Fruit fly (Drosophila melanogaster): ENCODE data around the gene P5CS.

Gene P5CS

DNA sequence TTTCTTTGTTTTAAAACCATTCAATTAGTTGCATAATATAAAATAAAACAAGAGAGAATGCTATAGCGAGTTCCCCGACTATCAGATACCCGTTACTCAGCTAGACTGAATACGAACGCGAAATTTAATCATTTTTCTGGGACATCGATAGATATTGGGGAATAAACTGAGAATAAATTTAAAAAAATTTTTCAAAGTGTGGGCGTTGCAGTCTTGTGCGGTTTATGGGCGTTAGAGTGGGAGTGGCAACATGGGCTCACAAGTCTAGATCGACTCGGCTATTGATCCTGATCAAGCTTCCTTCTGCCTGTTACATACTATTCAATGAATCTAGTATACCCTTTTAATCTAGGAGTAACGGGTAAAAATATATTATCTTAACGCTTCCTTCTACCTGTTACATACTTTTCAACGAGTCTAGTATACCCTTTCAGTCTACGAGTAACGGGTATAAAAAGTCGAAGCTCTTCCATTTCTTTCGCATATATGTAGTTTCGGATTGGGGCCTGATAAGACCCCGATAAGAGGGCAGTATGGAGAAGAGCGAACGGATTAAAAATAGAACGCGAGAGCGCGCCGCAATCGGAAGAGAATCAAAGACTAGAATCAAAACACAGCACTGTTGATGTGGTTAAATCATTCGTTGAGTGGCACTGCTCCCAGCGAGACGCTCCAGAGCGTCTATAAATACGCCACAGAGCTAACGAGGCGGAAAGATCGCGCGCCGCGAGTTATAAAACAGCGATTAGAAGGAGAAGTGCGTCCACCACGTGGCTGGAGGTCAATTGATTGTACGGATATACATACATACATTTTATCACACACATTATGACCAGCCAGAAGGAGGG lies 17.1 kb upstream of the P5CS start, which contains the start of gene CG7458 (continued):
- TF ChIP-seq CG4282 (GFP tag; optimal IDR thresholded peaks at IDR 0.05) (no peak), CG11560 (tag; IDR thresholded peaks at IDR 0.05) (no peak), dimm (GFP tag; IDR thresholded peaks at IDR 0.05) (no peak), CG6791 (GFP tag; IDR thresholded peaks at IDR 0.05; ENCODE audit: partially characterized antibody) (peak; percentile 55; the same call in 1 of the 3 replicates), CG7839 (tag; optimal IDR thresholded peaks at IDR 0.05) (peak; percentile 69), CG17361 (GFP tag; IDR thresholded peaks at IDR 0.05) (peak; percentile 82), CG31441 (GFP tag; IDR thresholded peaks at IDR 0.05) (peak; percentile 68; the same call in 1 of the 2 replicates), CG7987 (GFP tag; optimal IDR thresholded peaks at IDR 0.05) (peak; percentile 32), Sry-β (GFP tag; optimal IDR thresholded peaks at IDR 0.05) (no peak), bigmax (GFP tag; optimal IDR thresholded peaks at IDR 0.05) (no peak), CG4360 (GFP tag; IDR thresholded peaks at IDR 0.05) (no peak), odd (GFP tag; optimal IDR thresholded peaks at IDR 0.05) (peak; percentile 29), lov (optimal IDR thresholded peaks at IDR 0.05) (no peak), lov (GFP tag; IDR thresholded peaks at IDR 0.05) (no peak), cwo (GFP tag; optimal IDR thresholded peaks at IDR 0.05) (peak; percentile 22), CG4854 (GFP tag; optimal IDR thresholded peaks at IDR 0.05) (peak; percentile 42), eyg (GFP tag; optimal IDR thresholded peaks at IDR 0.05) (peak; percentile 5), CG18011 (GFP tag; optimal IDR thresholded peaks at IDR 0.05) (peak; percentile 11), pnt (GFP tag; optimal IDR thresholded peaks at IDR 0.05) (peak; percentile 28), CG8388 (GFP tag; optimal IDR thresholded peaks at IDR 0.05) (peak; percentile 31), pros (GFP tag; optimal IDR thresholded peaks at IDR 0.05) (peak; percentile 30), sisA (GFP tag; IDR thresholded peaks at IDR 0.05) (peak; percentile 43), CG15269 (tag; optimal IDR thresholded peaks at IDR 0.05) (peak; percentile 44), CG4617 (GFP tag; optimal IDR thresholded peaks at IDR 0.05; ENCODE audit: borderline replicate concordance) (peak; percentile 24), CG10565 (GFP tag; optimal IDR thresholded peaks at IDR 0.05) (no peak), CG18476 (GFP tag; optimal IDR thresholded peaks at IDR 0.05) (peak; percentile 63), CG16863 (GFP tag; optimal IDR thresholded peaks at IDR 0.05) (peak; percentile 50), lab (GFP tag; optimal IDR thresholded peaks at IDR 0.05) (peak; percentile 47), Bteb2 (GFP tag; optimal IDR thresholded peaks at IDR 0.05) (no peak), CG3726 (GFP tag; IDR thresholded peaks at IDR 0.05) (no peak), CG10209 (GFP tag; optimal IDR thresholded peaks at IDR 0.05) (peak; percentile 71), sim (GFP tag; IDR thresholded peaks at IDR 0.05) (no peak), Nf-YB (GFP tag; optimal IDR thresholded peaks at IDR 0.05) (peak; percentile 19), ttk (GFP tag; IDR thresholded peaks at IDR 0.05) (no peak), Ets65A (GFP tag) (no peak), tna (GFP tag; IDR thresholded peaks at IDR 0.05; ENCODE audit: partially characterized antibody) (no peak), jing (GFP tag; optimal IDR thresholded peaks at IDR 0.05) (peak; percentile 27), CG8924 (tag; optimal IDR thresholded peaks at IDR 0.05) (peak; percentile 66), CG17829 (tag; optimal IDR thresholded peaks at IDR 0.05) (peak; percentile 37), tx (GFP tag; optimal IDR thresholded peaks at IDR 0.05) (no peak), Trl (optimal IDR thresholded peaks at IDR 0.05) (peak; percentile 60 to 72), Trl (GFP tag; optimal IDR thresholded peaks at IDR 0.05) (peak; percentile 22), CG3163 (GFP tag; optimal IDR thresholded peaks at IDR 0.05) (peak; percentile 39), crp (GFP tag; optimal IDR thresholded peaks at IDR 0.05) (no peak), Kr (GFP tag; optimal IDR thresholded peaks at IDR 0.05) (no peak), az2 (GFP tag; optimal IDR thresholded peaks at IDR 0.05) (peak; percentile 36), Dek (tag; optimal IDR thresholded peaks at IDR 0.05) (peak; percentile 15)

Measured in whole organism, embryonic.